Worm (Caenorhabditis elegans) whole organism, late embryonic: Measurements from ENCODE around the gene henn-1.

Experiments used
- T23F11.4 ChIP-seq: fragments of 200-800 bp; sonication (Bioruptor generic); optimal IDR thresholded peaks from 2 replicates; lab custom pipeline; 2018; ENCODE audit warnings: mild to moderate bottlenecking, missing genetic modification characterization, missing compliant biosample characterization
- ceh-18 ChIP-seq: sonication (generic microtip); optimal IDR thresholded peaks from 2 replicates; lab custom pipeline; 2016; ENCODE audit warnings: missing genetic modification characterization, missing compliant biosample characterization
- ceh-19 ChIP-seq: fragments of 200-800 bp; sonication (Bioruptor generic); optimal IDR thresholded peaks from 2 replicates; lab custom pipeline; 2018; ENCODE audit warnings: mild to moderate bottlenecking, missing genetic modification characterization, missing compliant biosample characterization
- ceh-24 ChIP-seq: sonication (generic microtip); optimal IDR thresholded peaks from 2 replicates; lab custom pipeline; 2016; ENCODE audit warnings: mild to moderate bottlenecking, missing genetic modification characterization, missing compliant biosample characterization
- ceh-6 ChIP-seq: fragments of 200-800 bp; sonication (Bioruptor generic); optimal IDR thresholded peaks from 2 replicates; lab custom pipeline; 2018; ENCODE audit warnings: mild to moderate bottlenecking, missing genetic modification characterization, missing compliant biosample characterization
- che-1 ChIP-seq: sonication (generic microtip); optimal IDR thresholded peaks from 2 replicates; lab custom pipeline; 2016; ENCODE audit warnings: mild to moderate bottlenecking, missing genetic modification characterization, missing compliant biosample characterization
- dmd-4 ChIP-seq: sonication (generic microtip); optimal IDR thresholded peaks from 2 replicates; lab custom pipeline; 2016; ENCODE audit warnings: borderline replicate concordance, missing genetic modification characterization, missing compliant biosample characterization
- elt-2 ChIP-seq: sonication (generic microtip); optimal IDR thresholded peaks from 2 replicates; lab custom pipeline; 2016; ENCODE audit warnings: missing genetic modification reagents, missing genetic modification characterization, missing compliant biosample characterization
- ets-4 ChIP-seq: sonication (generic microtip); optimal IDR thresholded peaks from 2 replicates; lab custom pipeline; 2016; ENCODE audit warnings: missing genetic modification characterization, missing compliant biosample characterization
- eyg-1 ChIP-seq: sonication (generic microtip); optimal IDR thresholded peaks from 2 replicates; lab custom pipeline; 2016; ENCODE audit warnings: missing genotype, missing genetic modification characterization, missing compliant biosample characterization
- fax-1 ChIP-seq: sonication (generic microtip); optimal IDR thresholded peaks from 2 replicates; lab custom pipeline; 2016; ENCODE audit warnings: missing genotype, missing genetic modification characterization, missing compliant biosample characterization
- gmeb-2 ChIP-seq: sonication (generic microtip); optimal IDR thresholded peaks from 2 replicates; lab custom pipeline; 2016; ENCODE audit warnings: missing genetic modification characterization, inconsistent platforms, missing compliant biosample characterization
- hlh-13 ChIP-seq: fragments of 200-800 bp; sonication (Bioruptor generic); optimal IDR thresholded peaks from 2 replicates; lab custom pipeline; 2018; ENCODE audit warnings: mild to moderate bottlenecking, missing genetic modification characterization, missing compliant biosample characterization
- hlh-30 ChIP-seq: sonication (generic microtip); optimal IDR thresholded peaks from 2 replicates; lab custom pipeline; 2017; ENCODE audit warnings: antibody characterized with exemption, missing genetic modification characterization, missing compliant biosample characterization; ENCODE audit not compliant: insufficient read depth
- hlh-8 ChIP-seq: sonication (generic microtip); optimal IDR thresholded peaks from 2 replicates; lab custom pipeline; 2016; ENCODE audit warnings: missing genotype, missing genetic modification characterization, missing compliant biosample characterization
- lim-6 ChIP-seq: sonication (generic microtip); optimal IDR thresholded peaks from 2 replicates; lab custom pipeline; 2016; ENCODE audit warnings: missing genetic modification characterization, missing compliant biosample characterization
- nfya-1 ChIP-seq: sonication (generic microtip); optimal IDR thresholded peaks from 2 replicates; lab custom pipeline; 2017; ENCODE audit warnings: missing genetic modification characterization, mild to moderate bottlenecking, missing compliant biosample characterization, antibody characterized with exemption, moderate library complexity
- pat-9 ChIP-seq: fragments of 200-800 bp; sonication (Bioruptor generic); optimal IDR thresholded peaks from 2 replicates; lab custom pipeline; 2018; ENCODE audit warnings: mild to moderate bottlenecking, missing genetic modification characterization, moderate library complexity, missing compliant biosample characterization
- ref-2 ChIP-seq: sonication (generic microtip); optimal IDR thresholded peaks from 2 replicates; lab custom pipeline; 2016; ENCODE audit warnings: missing genetic modification characterization, missing compliant biosample characterization
- sox-4 ChIP-seq: sonication (generic microtip); optimal IDR thresholded peaks from 2 replicates; lab custom pipeline; 2017; ENCODE audit warnings: mild to moderate bottlenecking, missing genetic modification characterization, inconsistent platforms, missing compliant biosample characterization
- tbx-2 ChIP-seq: sonication (generic microtip); optimal IDR thresholded peaks from 2 replicates; lab custom pipeline; 2016; ENCODE audit warnings: missing genetic modification characterization, missing compliant biosample characterization
- tbx-7 ChIP-seq: sonication (generic microtip); optimal IDR thresholded peaks from 2 replicates; lab custom pipeline; 2016; ENCODE audit warnings: missing genotype, missing genetic modification characterization, missing compliant biosample characterization
- unc-86 ChIP-seq: sonication (generic microtip); optimal IDR thresholded peaks from 2 replicates; lab custom pipeline; 2016; ENCODE audit warnings: missing genetic modification characterization, missing compliant biosample characterization
- zip-5 ChIP-seq: sonication (generic microtip); optimal IDR thresholded peaks from 2 replicates; lab custom pipeline; 2016; ENCODE audit warnings: missing genetic modification characterization, missing compliant biosample characterization

henn-1 gene

ce11 chrIII:8281310-8281709 lies 48.9 kb downstream of the henn-1 start:
- no peak for TF ChIP-seq ceh-24
- TF ChIP-seq tbx-7 (tag; lab: Kevin White, UChicago) = no peak
- no peak for TF ChIP-seq ets-4 (tag; lab: Kevin White, UChicago)
- TF ChIP-seq pat-9 (tag; lab: Kevin White, UChicago) = no peak
- no peak for TF ChIP-seq tbx-2 (tag; lab: Kevin White, UChicago)
- no peak for TF ChIP-seq fax-1 (tag; lab: Kevin White, UChicago)
- no peak for TF ChIP-seq zip-5
- no peak for TF ChIP-seq lim-6
- TF ChIP-seq dmd-4 (tag; lab: Kevin White, UChicago) = no peak
- no peak for TF ChIP-seq sox-4 (tag; lab: Kevin White, UChicago)
- TF ChIP-seq hlh-8 = no peak
- no peak for TF ChIP-seq eyg-1
- TF ChIP-seq nfya-1 (tag; lab: Kevin White, UChicago) = no peak
- no peak for TF ChIP-seq T23F11.4 (GFP tag; lab: Kevin White, UChicago)

ce11 chrIII:8283525-8283924 lies 51.1 kb downstream of the henn-1 start:
- TF ChIP-seq ceh-24 (no peak), unc-86 (no peak), ref-2 (tag; lab: Kevin White, UChicago) (no peak), ceh-18 (tag; lab: Kevin White, UChicago) (no peak), che-1 (tag; lab: Kevin White, UChicago) (no peak), ceh-19 (no peak), sox-4 (tag; lab: Kevin White, UChicago) (no peak), hlh-13 (GFP tag; lab: Kevin White, UChicago) (no peak), lim-6 (no peak), zip-5 (no peak), hlh-30 (no peak), ceh-6 (no peak), elt-2 (tag; lab: Kevin White, UChicago) (no peak), gmeb-2 (tag; lab: Kevin White, UChicago) (no peak)
